Fruit fly (Drosophila melanogaster) whole organism, embryonic: ENCODE measurements around the gene Ir75d.
A peak's percentile ranks its signal among the peaks of the same experiment; 100 is the strongest.

Experiments used
- Bgb ChIP-seq: fragments of 200-800 bp; sonication (Bioruptor generic); IDR thresholded peaks from 2 replicates; pipeline ENCODE4 v1.3.6; 2022; ENCODE audit warnings: missing biosample characterization, missing genetic modification characterization; ENCODE audit not compliant: partially characterized antibody
- CG10267 ChIP-seq: fragments of 200-800 bp; sonication (Bioruptor generic); optimal IDR thresholded peaks from 2 replicates; lab custom pipeline; 2018; ENCODE audit warnings: missing biosample characterization, mild to moderate bottlenecking, missing genetic modification characterization, moderate library complexity
- CG10654 ChIP-seq: fragments of 200-800 bp; sonication (Bioruptor generic); optimal IDR thresholded peaks from 2 replicates; lab custom pipeline; 2016; ENCODE audit warnings: missing biosample characterization, missing genetic modification characterization
- CG10959 ChIP-seq: fragments of 200-800 bp; sonication (Bioruptor generic); IDR thresholded peaks from 2 replicates; pipeline ENCODE4 v1.3.6; 2022; ENCODE audit warnings: missing biosample characterization, missing genetic modification characterization
- CG12155 ChIP-seq: fragments of 200-800 bp; sonication (Bioruptor generic); optimal IDR thresholded peaks from 3 replicates; lab custom pipeline; 2016; ENCODE audit warnings: missing biosample characterization, missing genetic modification characterization
- CG12236 ChIP-seq: fragments of 200-800 bp; sonication (Bioruptor generic); optimal IDR thresholded peaks from 2 replicates; lab custom pipeline; 2016; ENCODE audit warnings: missing biosample characterization, missing genetic modification characterization
- CG12299 ChIP-seq: fragments of 200-800 bp; sonication (Bioruptor generic); optimal IDR thresholded peaks from 2 replicates; lab custom pipeline; 2018; ENCODE audit warnings: missing biosample characterization, mild to moderate bottlenecking, missing genetic modification characterization
- CG16815 ChIP-seq: fragments of 200-800 bp; sonication (Bioruptor generic); optimal IDR thresholded peaks from 3 replicates; lab custom pipeline; 2017; ENCODE audit warnings: missing biosample characterization, mild to moderate bottlenecking, missing genetic modification characterization
- CG17359 ChIP-seq: fragments of 200-800 bp; sonication (Bioruptor generic); optimal IDR thresholded peaks from 3 replicates; lab custom pipeline; 2018; ENCODE audit warnings: missing biosample characterization, mild to moderate bottlenecking, missing genetic modification characterization, moderate library complexity
- CG17829 ChIP-seq: fragments of 200-800 bp; optimal IDR thresholded peaks from 2 replicates; lab custom pipeline; 2019; ENCODE audit warnings: missing biosample characterization, mild to moderate bottlenecking, missing genetic modification characterization, moderate library complexity
- CG1792 ChIP-seq: fragments of 200-800 bp; sonication (Bioruptor generic); optimal IDR thresholded peaks from 2 replicates; lab custom pipeline; 2016; ENCODE audit warnings: missing biosample characterization, missing genetic modification characterization
- CG32772 ChIP-seq: fragments of 200-800 bp; sonication (Bioruptor generic); IDR thresholded peaks from 2 replicates; pipeline ENCODE4 v1.3.6; 2022; ENCODE audit warnings: missing biosample characterization, missing genetic modification characterization
- CG6254 ChIP-seq: fragments of 200-800 bp; sonication (Bioruptor generic); optimal IDR thresholded peaks from 3 replicates; lab custom pipeline; 2017; ENCODE audit warnings: mild to moderate bottlenecking, missing biosample characterization, missing genetic modification reagents, missing genetic modification characterization
- CG7556 ChIP-seq: fragments of 200-800 bp; sonication (Bioruptor generic); optimal IDR thresholded peaks from 2 replicates; lab custom pipeline; 2017; ENCODE audit warnings: missing biosample characterization, mild to moderate bottlenecking, missing genetic modification characterization
- CG7745 ChIP-seq: fragments of 200-800 bp; sonication (Bioruptor generic); optimal IDR thresholded peaks from 2 replicates; lab custom pipeline; 2018; ENCODE audit warnings: missing biosample characterization, mild to moderate bottlenecking, missing genetic modification characterization, moderate library complexity
- CG7963 ChIP-seq: fragments of 200-800 bp; sonication (Bioruptor generic); IDR thresholded peaks from 3 replicates; pipeline ENCODE4 v1.3.6; 2022; ENCODE audit warnings: missing biosample characterization, missing genetic modification characterization; ENCODE audit not compliant: partially characterized antibody
- CG8281 ChIP-seq: fragments of 200-800 bp; sonication (Bioruptor generic); optimal IDR thresholded peaks from 2 replicates; lab custom pipeline; 2018; ENCODE audit warnings: missing biosample characterization, mild to moderate bottlenecking, missing genetic modification characterization, moderate library complexity
- CG8478 ChIP-seq: fragments of >200 bp; optimal IDR thresholded peaks from 2 replicates; lab custom pipeline; 2018
- D19A ChIP-seq: fragments of 200-800 bp; optimal IDR thresholded peaks from 3 replicates; lab custom pipeline; 2019; ENCODE audit warnings: missing biosample characterization, mild to moderate bottlenecking, missing genetic modification characterization, moderate library complexity
- Dip2 ChIP-seq: fragments of 200-800 bp; sonication (Bioruptor generic); IDR thresholded peaks from 2 replicates; pipeline ENCODE4 v1.3.6; 2022; ENCODE audit warnings: missing biosample characterization, missing genetic modification characterization
- Gug ChIP-seq: fragments of 200-800 bp; sonication (Bioruptor generic); IDR thresholded peaks from 4 replicates; pipeline ENCODE4 v1.3.6; 2022; ENCODE audit warnings: missing biosample characterization, missing genetic modification characterization
- HmgD ChIP-seq: fragments of 200-800 bp; sonication (Bioruptor generic); optimal IDR thresholded peaks from 3 replicates; lab custom pipeline; 2016; ENCODE audit warnings: missing biosample characterization, missing genetic modification characterization
- Hmx ChIP-seq: fragments of 200-800 bp; sonication (Bioruptor generic); optimal IDR thresholded peaks from 2 replicates; lab custom pipeline; 2016; ENCODE audit warnings: missing biosample characterization, missing genetic modification characterization
- Opbp ChIP-seq: fragments of 200-800 bp; sonication (Bioruptor generic); IDR thresholded peaks from 3 replicates; pipeline ENCODE4 v1.3.6; 2022; ENCODE audit warnings: missing biosample characterization, missing genetic modification characterization; ENCODE audit not compliant: partially characterized antibody
- Rfx ChIP-seq: fragments of 200-800 bp; sonication (Bioruptor generic); IDR thresholded peaks from 2 replicates; pipeline ENCODE4 v1.3.6; 2022; ENCODE audit warnings: missing biosample characterization, missing genetic modification characterization
- Stat92E ChIP-seq, 3 experiments: fragments of >200 bp in 2 of 3; fragments of 200-800 bp in 1 of 3; sonication (Bioruptor generic) in 1 of 3; optimal IDR thresholded peaks; 2 replicates each; lab custom pipeline; 2017 to 2019; ENCODE audit warnings: missing biosample characterization in 3 of 3, missing genetic modification characterization in 3 of 3, mild to moderate bottlenecking in 1 of 3, moderate library complexity in 1 of 3
- Vsx1 ChIP-seq: fragments of 200-800 bp; sonication (Bioruptor generic); optimal IDR thresholded peaks from 2 replicates; lab custom pipeline; 2017; ENCODE audit warnings: missing biosample characterization, mild to moderate bottlenecking, missing genetic modification characterization, missing genetic modification reagents
- Xbp1 ChIP-seq: fragments of 200-800 bp; sonication (Bioruptor generic); optimal IDR thresholded peaks from 3 replicates; lab custom pipeline; 2016; ENCODE audit warnings: missing biosample characterization, mild to moderate bottlenecking, missing genetic modification characterization
- YL-1 ChIP-seq: fragments of 200-800 bp; sonication (Bioruptor generic); optimal IDR thresholded peaks from 3 replicates; lab custom pipeline; 2017; ENCODE audit warnings: missing biosample characterization, mild to moderate bottlenecking, missing genetic modification characterization
- bbx ChIP-seq: fragments of 200-800 bp; sonication (Bioruptor generic); IDR thresholded peaks from 2 replicates; pipeline ENCODE4 v1.3.6; 2022; ENCODE audit warnings: missing biosample characterization, missing genetic modification characterization; ENCODE audit not compliant: partially characterized antibody
- cg ChIP-seq: fragments of 200-800 bp; sonication (Bioruptor generic); optimal IDR thresholded peaks from 3 replicates; lab custom pipeline; 2019; ENCODE audit warnings: missing biosample characterization, mild to moderate bottlenecking, missing genetic modification characterization, moderate library complexity
- en ChIP-seq: fragments of 200-800 bp; sonication (Bioruptor generic); optimal IDR thresholded peaks from 2 replicates; lab custom pipeline; 2016; ENCODE audit warnings: missing biosample characterization, missing genetic modification characterization
- jing ChIP-seq: fragments of 200-800 bp; sonication (Bioruptor generic); optimal IDR thresholded peaks from 2 replicates; lab custom pipeline; 2018; ENCODE audit warnings: missing biosample characterization, mild to moderate bottlenecking, missing genetic modification characterization
- kay ChIP-seq: fragments of 200-800 bp; sonication (Bioruptor generic); optimal IDR thresholded peaks from 2 replicates; lab custom pipeline; 2016; ENCODE audit warnings: missing biosample characterization, missing genetic modification characterization
- ken ChIP-seq: fragments of 200-800 bp; sonication (Bioruptor generic); IDR thresholded peaks from 3 replicates; pipeline ENCODE4 v1.3.6; 2022; ENCODE audit warnings: missing biosample characterization, missing genetic modification characterization
- lmd ChIP-seq: fragments of 200-800 bp; sonication (Bioruptor generic); IDR thresholded peaks from 2 replicates; pipeline ENCODE4 v1.3.6; 2022; ENCODE audit warnings: missing biosample characterization, missing genetic modification characterization
- lov ChIP-seq, 2 experiments: fragments of 200-800 bp in 1 of 2; fragments of >200 bp in 1 of 2; sonication (Bioruptor generic) in 1 of 2; IDR thresholded peaks in 1 of 2; optimal IDR thresholded peaks in 1 of 2; 2 replicates in 1 of 2; 3 replicates in 1 of 2; pipeline versions ENCODE4 v1.3.6 to Lab custom; 2017 to 2022; ENCODE audit warnings: missing biosample characterization in 1 of 2, missing genetic modification characterization in 1 of 2
- nerfin-1 ChIP-seq: fragments of 200-800 bp; sonication (Bioruptor generic); optimal IDR thresholded peaks from 3 replicates; lab custom pipeline; 2019; ENCODE audit warnings: missing biosample characterization, mild to moderate bottlenecking, missing genetic modification characterization, moderate library complexity
- nerfin-2 ChIP-seq: fragments of 200-800 bp; sonication (Bioruptor generic); IDR thresholded peaks from 2 replicates; pipeline ENCODE4 v1.3.6; 2022; ENCODE audit warnings: missing biosample characterization, missing genetic modification characterization; ENCODE audit not compliant: partially characterized antibody
- otp ChIP-seq: fragments of 200-800 bp; sonication (Bioruptor generic); IDR thresholded peaks from 3 replicates; pipeline ENCODE4, ENCODE4 v1.3.6; 2022; ENCODE audit warnings: missing biosample characterization, missing genetic modification characterization
- pan ChIP-seq, 4 experiments: fragments of >200 bp in 3 of 4; fragments of 200-800 bp in 1 of 4; sonication (Bioruptor generic) in 1 of 4; optimal IDR thresholded peaks in 3 of 4; IDR thresholded peaks in 1 of 4; 2 replicates each; pipeline versions ENCODE4 v1.3.6 to Lab custom; 2017 to 2022; ENCODE audit warnings: missing biosample characterization in 2 of 4, missing genetic modification characterization in 2 of 4, mixed read lengths in 1 of 4
- prd ChIP-seq, 3 experiments: fragments of >200 bp in 2 of 3; fragments of 200-800 bp in 1 of 3; sonication (Bioruptor generic) in 1 of 3; optimal IDR thresholded peaks in 2 of 3; IDR thresholded peaks in 1 of 3; 2 replicates in 2 of 3; 3 replicates in 1 of 3; pipeline versions ENCODE4 v1.3.6 to Lab custom; 2017 to 2022; ENCODE audit warnings: missing biosample characterization in 1 of 3, missing genetic modification characterization in 1 of 3
- rib ChIP-seq: fragments of 200-800 bp; sonication (Bioruptor generic); IDR thresholded peaks from 2 replicates; pipeline ENCODE4 v1.3.6; 2022; ENCODE audit warnings: missing biosample characterization, missing genetic modification characterization
- salm ChIP-seq: fragments of 200-800 bp; sonication (Bioruptor generic); optimal IDR thresholded peaks from 2 replicates; lab custom pipeline; 2018; ENCODE audit warnings: missing biosample characterization, mild to moderate bottlenecking, missing genetic modification characterization
- slp2 ChIP-seq: fragments of 200-800 bp; sonication (Bioruptor generic); optimal IDR thresholded peaks from 2 replicates; lab custom pipeline; 2016; ENCODE audit warnings: missing biosample characterization, missing genetic modification characterization
- stc ChIP-seq: fragments of 200-800 bp; sonication (Bioruptor generic); IDR thresholded peaks from 2 replicates; pipeline ENCODE4 v1.3.6; 2022; ENCODE audit warnings: missing biosample characterization, missing genetic modification characterization
- stwl ChIP-seq: fragments of 200-800 bp; sonication (Bioruptor generic); optimal IDR thresholded peaks from 3 replicates; lab custom pipeline; 2018; ENCODE audit warnings: missing biosample characterization, mild to moderate bottlenecking, missing genetic modification characterization, moderate library complexity
- z ChIP-seq: fragments of 200-800 bp; sonication (Bioruptor generic); IDR thresholded peaks from 3 replicates; pipeline ENCODE4 v1.3.6; 2022; ENCODE audit warnings: missing biosample characterization, missing genetic modification characterization
- zfh2 ChIP-seq: fragments of 200-800 bp; sonication (Bioruptor generic); optimal IDR thresholded peaks from 2 replicates; lab custom pipeline; 2016; ENCODE audit warnings: missing biosample characterization, missing genetic modification characterization

Gene Ir75d

dm6 chr3L:18867521-18867920 lies 43.5 kb downstream of the Ir75d start, which contains the start of gene Dysb (continued):
- TF ChIP-seq en (no peak), CG12155 (GFP tag; lab: Kevin White, UChicago) (peak; percentile 79), jing (GFP tag; lab: Kevin White, UChicago) (peak; percentile 36), cg (GFP tag; lab: Kevin White, UChicago) (no peak), Gug (GFP tag; lab: Robert Waterston, UW) (peak; percentile 90), CG10959 (no peak; the same call in 1 of the 2 replicates), slp2 (peak; percentile 51), zfh2 (GFP tag; lab: Kevin White, UChicago) (peak; percentile 61), CG10654 (GFP tag; lab: Kevin White, UChicago) (peak; percentile 71), lmd (peak; percentile 85), CG12236 (GFP tag; lab: Kevin White, UChicago) (no peak), D19A (peak; percentile 99), Bgb (GFP tag; lab: Robert Waterston, UW) (no peak), CG1792 (GFP tag; lab: Kevin White, UChicago) (no peak), CG16815 (GFP tag; lab: Kevin White, UChicago) (peak; percentile 72), YL-1 (peak; percentile 66), Vsx1 (peak; percentile 73), prd (optimal IDR thresholded peaks at IDR 0.05; lab: Kevin White, UChicago) (no peak), prd (GFP tag; IDR thresholded peaks at IDR 0.05; lab: Robert Waterston, UW) (peak; percentile 89), nerfin-1 (tag; lab: Kevin White, UChicago) (peak; percentile 76), pan (optimal IDR thresholded peaks at IDR 0.05; lab: Kevin White, UChicago) (no peak), pan (GFP tag; optimal IDR thresholded peaks at IDR 0.05 in 1 of 2, IDR thresholded peaks at IDR 0.05 in 1 of 2) (peak in 1 of 2 experiments; percentile 93), CG6254 (GFP tag; lab: Kevin White, UChicago) (peak; percentile 83), Dip2 (GFP tag; lab: Robert Waterston, UW) (no peak), kay (GFP tag; lab: Kevin White, UChicago) (peak; percentile 19), CG32772 (GFP tag; lab: Robert Waterston, UW) (peak; percentile 86), CG8281 (peak; percentile 52), CG8478 (lab: Kevin White, UChicago) (no peak), Opbp (no peak), Rfx (GFP tag; lab: Robert Waterston, UW) (peak; percentile 96), CG17829 (peak; percentile 93), ken (GFP tag; lab: Robert Waterston, UW) (peak; percentile 77; the same call in 1 of the 3 replicates), CG12299 (tag; lab: Kevin White, UChicago) (peak; percentile 86), CG17359 (tag; lab: Kevin White, UChicago) (peak; percentile 94), otp (GFP tag; lab: Robert Waterston, UW) (peak; percentile 92), nerfin-2 (GFP tag; lab: Robert Waterston, UW) (no peak), rib (GFP tag; lab: Robert Waterston, UW) (peak; percentile 81), CG7963 (GFP tag; lab: Robert Waterston, UW) (no peak), z (GFP tag; lab: Robert Waterston, UW) (peak; percentile 70; the same call in 1 of the 3 replicates), salm (tag; lab: Kevin White, UChicago) (peak; percentile 84), HmgD (GFP tag; lab: Kevin White, UChicago) (no peak), bbx (no peak), CG7745 (tag; lab: Kevin White, UChicago) (peak; percentile 24), lov (optimal IDR thresholded peaks at IDR 0.05; lab: Kevin White, UChicago) (no peak), lov (GFP tag; IDR thresholded peaks at IDR 0.05; lab: Robert Waterston, UW) (peak; percentile 83), Stat92E (GFP tag; optimal IDR thresholded peaks at IDR 0.05; lab: Kevin White, UChicago) (peak in 1 of 3 experiments; percentile 68), CG7556 (GFP tag; lab: Kevin White, UChicago) (peak; percentile 89), CG10267 (tag; lab: Kevin White, UChicago) (peak; percentile 88), Hmx (GFP tag; lab: Kevin White, UChicago) (peak; percentile 23), Xbp1 (GFP tag; lab: Kevin White, UChicago) (peak; percentile 89), stc (peak; percentile 89), stwl (tag; lab: Kevin White, UChicago) (peak; percentile 37)
